Worm (Caenorhabditis elegans): ENCODE data around the gene T27E7.4.

T27E7.4 gene

ce11 chrIV:14547292-14547691 is 12.4 kb upstream of the T27E7.4 start:
- TF ChIP-seq aha-1 (tag; optimal IDR thresholded peaks at IDR 0.05), result no peak
- TF ChIP-seq lin-14 (GFP tag; optimal IDR thresholded peaks at IDR 0.05), result no peak
- TF ChIP-seq elt-2 (tag; optimal IDR thresholded peaks at IDR 0.05), result no peak
- TF ChIP-seq alr-1 (tag; optimal IDR thresholded peaks at IDR 0.05; ENCODE audit: borderline replicate concordance), result no peak
- no peak for TF ChIP-seq blmp-1 (tag; optimal IDR thresholded peaks at IDR 0.05)
- TF ChIP-seq fkh-8 (tag; optimal IDR thresholded peaks at IDR 0.05), result no peak
- TF ChIP-seq sox-4 (tag; optimal IDR thresholded peaks at IDR 0.05), result no peak
- no peak for TF ChIP-seq sup-37 (GFP tag; optimal IDR thresholded peaks at IDR 0.05)

ce11 chrIV:14542517-14542916 is 7.7 kb upstream of the T27E7.4 start, which contains the start of gene pals-29:
Gene pals-29 (minus strand): TSS chrIV:14542617.
- TF ChIP-seq dpl-1 (GFP tag; optimal IDR thresholded peaks at IDR 0.05), result no peak
- no peak for TF ChIP-seq nhr-77 (tag; optimal IDR thresholded peaks at IDR 0.05)
- TF ChIP-seq pqm-1 (tag; optimal IDR thresholded peaks at IDR 0.05), result no peak
- no peak for TF ChIP-seq nhr-90 (tag; optimal IDR thresholded peaks at IDR 0.05; ENCODE audit: poor library complexity)

ce11 chrIV:14536911-14537310 is 2.0 kb upstream of the T27E7.4 start, which contains the start of gene T27E7.5:
Gene T27E7.5 (plus strand): TSS chrIV:14537163.
- TF ChIP-seq ceh-90 (tag; optimal IDR thresholded peaks at IDR 0.05), result no peak
- no peak for TF ChIP-seq lin-14 (GFP tag; optimal IDR thresholded peaks at IDR 0.05)
- TF ChIP-seq rnt-1 (tag; optimal IDR thresholded peaks at IDR 0.05), result no peak
- TF ChIP-seq nhr-28 (tag; optimal IDR thresholded peaks at IDR 0.05), result no peak
- TF ChIP-seq fkh-4 (tag; optimal IDR thresholded peaks at IDR 0.05; ENCODE audit: borderline replicate concordance), result no peak
- TF ChIP-seq aly-2 (tag; optimal IDR thresholded peaks at IDR 0.05), result no peak
- TF ChIP-seq nhr-76 (tag; optimal IDR thresholded peaks at IDR 0.05), result no peak
- no peak for TF ChIP-seq ceh-82 (tag; optimal IDR thresholded peaks at IDR 0.05)
- TF ChIP-seq ama-1 (optimal IDR thresholded peaks at IDR 0.05), result no peak
- TF ChIP-seq efl-1 (optimal IDR thresholded peaks at IDR 0.05), result no peak
- no peak for TF ChIP-seq efl-1 (GFP tag; optimal IDR thresholded peaks at IDR 0.05 in 1 of 2)

- TF ChIP-seq zip-4 (GFP tag; optimal IDR thresholded peaks at IDR 0.05) (peak; percentile 65), lin-13 (GFP tag; optimal IDR thresholded peaks at IDR 0.05) (no peak), fkh-8 (tag; optimal IDR thresholded peaks at IDR 0.05) (no peak), nhr-84 (tag; optimal IDR thresholded peaks at IDR 0.05) (no peak), nhr-237 (tag; optimal IDR thresholded peaks at IDR 0.05) (no peak), dpl-1 (GFP tag; optimal IDR thresholded peaks at IDR 0.05) (peak in 2 of 3 experiments; percentile 6 to 38), elt-2 (tag; optimal IDR thresholded peaks at IDR 0.05) (no peak), blmp-1 (tag; optimal IDR thresholded peaks at IDR 0.05) (peak; percentile 4), F16B12.6 (tag; optimal IDR thresholded peaks at IDR 0.05) (no peak), unc-30 (tag; optimal IDR thresholded peaks at IDR 0.05) (no peak), nhr-85 (tag) (peak; percentile 31), egl-13 (tag; optimal IDR thresholded peaks at IDR 0.05) (no peak), efl-1 (optimal IDR thresholded peaks at IDR 0.05) (peak in 1 of 2 experiments; percentile 43), efl-1 (GFP tag; optimal IDR thresholded peaks at IDR 0.05 in 1 of 2) (peak in 1 of 2 experiments; percentile 45), lin-35 (GFP tag; optimal IDR thresholded peaks at IDR 0.05) (peak in 1 of 2 experiments; percentile 8), lin-14 (GFP tag; optimal IDR thresholded peaks at IDR 0.05) (no peak), isw-1 (GFP tag; IDR thresholded peaks at IDR 0.05) (no peak), ceh-90 (tag; optimal IDR thresholded peaks at IDR 0.05) (no peak), dsc-1 (tag; optimal IDR thresholded peaks at IDR 0.05) (no peak), vab-15 (tag; optimal IDR thresholded peaks at IDR 0.05) (no peak), nhr-28 (tag; optimal IDR thresholded peaks at IDR 0.05) (no peak), sptf-1 (tag; optimal IDR thresholded peaks at IDR 0.05) (no peak), swsn-7 (tag; optimal IDR thresholded peaks at IDR 0.05) (no peak)
These were observed 2.5 kb downstream of the T27E7.4 start for ce11 chrIV:14532366-14532765.

ce11 chrIV:14530031-14530430 is 4.8 kb downstream of the T27E7.4 start:
- TF ChIP-seq snpc-4 (tag; optimal IDR thresholded peaks at IDR 0.05), result no peak
- TF ChIP-seq ama-1 (optimal IDR thresholded peaks at IDR 0.05), result no peak
- no peak for TF ChIP-seq C04F5.9 (tag; optimal IDR thresholded peaks at IDR 0.05)
- no peak for TF ChIP-seq ces-1 (GFP tag; optimal IDR thresholded peaks at IDR 0.05)
- TF ChIP-seq jun-1 (tag; optimal IDR thresholded peaks at IDR 0.05), result no peak
- TF ChIP-seq lsy-2 (tag; optimal IDR thresholded peaks at IDR 0.05), result no peak
- no peak for TF ChIP-seq lin-13 (GFP tag; optimal IDR thresholded peaks at IDR 0.05)
- TF ChIP-seq sox-4 (tag; optimal IDR thresholded peaks at IDR 0.05), result no peak
- no peak for TF ChIP-seq fkh-4 (tag; optimal IDR thresholded peaks at IDR 0.05; ENCODE audit: borderline replicate concordance)
- TF ChIP-seq egl-13 (tag; optimal IDR thresholded peaks at IDR 0.05), result no peak
- no peak for TF ChIP-seq xbp-1 (tag; optimal IDR thresholded peaks at IDR 0.05)
